Worm (Caenorhabditis elegans): ENCODE measurements around the gene F29B9.8.

ce11 chrIV:4612597-4612996, 34.9 kb upstream of the F29B9.8 start:
- TF ChIP-seq lin-39 (tag; optimal IDR thresholded peaks at IDR 0.05), result no peak
- no peak for TF ChIP-seq pqm-1 (tag; optimal IDR thresholded peaks at IDR 0.05)
- TF ChIP-seq lin-15B (tag; optimal IDR thresholded peaks at IDR 0.05), result no peak
- TF ChIP-seq lsy-2 (tag; optimal IDR thresholded peaks at IDR 0.05), result no peak
- TF ChIP-seq ama-1 (optimal IDR thresholded peaks at IDR 0.05), result no peak
- no peak for TF ChIP-seq ceh-28 (tag; optimal IDR thresholded peaks at IDR 0.05)
